Worm (Caenorhabditis elegans): ENCODE measurements around the gene col-101.

DNA sequence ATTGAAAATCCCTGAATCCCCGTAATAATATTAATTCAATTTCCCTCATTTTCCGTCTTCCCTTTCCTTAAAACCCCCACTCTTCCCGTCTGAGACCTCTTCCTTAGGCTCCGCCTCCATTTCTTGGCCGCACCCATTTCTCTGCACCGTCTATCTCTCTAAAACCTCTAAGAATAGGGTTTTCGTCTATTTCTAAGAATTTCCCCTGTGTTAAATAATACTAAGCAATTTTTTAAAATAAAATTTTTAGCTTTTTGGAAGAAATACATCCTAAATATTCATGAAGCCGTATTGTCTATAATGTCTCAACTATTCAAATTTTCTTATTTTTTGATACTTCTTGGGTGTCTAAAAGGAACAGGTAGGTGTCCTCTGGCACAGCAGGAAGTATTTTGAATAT, 12.7 kb upstream of the col-101 start, which contains the start of gene cdh-8:
- TF ChIP-seq pag-3 (tag; optimal IDR thresholded peaks at IDR 0.05; ENCODE audit: borderline replicate concordance, insufficient read depth) (no peak), zag-1 (tag; optimal IDR thresholded peaks at IDR 0.05) (no peak), nhr-28 (tag; optimal IDR thresholded peaks at IDR 0.05) (no peak), pqm-1 (tag; optimal IDR thresholded peaks at IDR 0.05) (no peak), skn-1 (tag; optimal IDR thresholded peaks at IDR 0.05) (no peak)

Measured in whole organism, L1 larva.